Worm (Caenorhabditis elegans) whole organism, late embryonic: Measurements from ENCODE around the gene cdf-1.

Experiments used
- C08G9.2 ChIP-seq: sonication (generic microtip); optimal IDR thresholded peaks from 2 replicates; lab custom pipeline; 2016; ENCODE audit warnings: mild to moderate bottlenecking, missing genetic modification characterization, moderate library complexity, missing compliant biosample characterization
- K02D7.2 ChIP-seq: sonication (generic microtip); optimal IDR thresholded peaks from 2 replicates; lab custom pipeline; 2017; ENCODE audit warnings: mild to moderate bottlenecking, missing genetic modification characterization, missing compliant biosample characterization
- K09A11.1 ChIP-seq: sonication (generic microtip); optimal IDR thresholded peaks from 2 replicates; lab custom pipeline; 2017; ENCODE audit warnings: antibody characterized with exemption, mild to moderate bottlenecking, missing genetic modification characterization, missing compliant biosample characterization; ENCODE audit not compliant: insufficient read depth
- T23F11.4 ChIP-seq: fragments of 200-800 bp; sonication (Bioruptor generic); optimal IDR thresholded peaks from 2 replicates; lab custom pipeline; 2018; ENCODE audit warnings: mild to moderate bottlenecking, missing genetic modification characterization, missing compliant biosample characterization
- Y22D7AL.16 ChIP-seq: sonication (generic microtip); optimal IDR thresholded peaks from 2 replicates; lab custom pipeline; 2016; ENCODE audit warnings: missing genetic modification characterization, missing compliant biosample characterization
- ahr-1 ChIP-seq: sonication (generic microtip); optimal IDR thresholded peaks from 2 replicates; lab custom pipeline; 2016; ENCODE audit warnings: missing genetic modification characterization, missing compliant biosample characterization
- ceh-14 ChIP-seq: sonication (generic microtip); optimal IDR thresholded peaks from 2 replicates; lab custom pipeline; 2016; ENCODE audit warnings: missing genotype, missing genetic modification characterization, missing compliant biosample characterization
- ceh-18 ChIP-seq: sonication (generic microtip); optimal IDR thresholded peaks from 2 replicates; lab custom pipeline; 2016; ENCODE audit warnings: missing genetic modification characterization, missing compliant biosample characterization
- ceh-19 ChIP-seq: fragments of 200-800 bp; sonication (Bioruptor generic); optimal IDR thresholded peaks from 2 replicates; lab custom pipeline; 2018; ENCODE audit warnings: mild to moderate bottlenecking, missing genetic modification characterization, missing compliant biosample characterization
- ceh-2 ChIP-seq: sonication (generic microtip); optimal IDR thresholded peaks from 2 replicates; lab custom pipeline; 2016; ENCODE audit warnings: missing genotype, missing genetic modification characterization, missing compliant biosample characterization
- ceh-22 ChIP-seq: sonication (generic microtip); optimal IDR thresholded peaks from 2 replicates; lab custom pipeline; 2017; ENCODE audit warnings: missing biosample characterization, missing genetic modification characterization
- ceh-48 ChIP-seq: sonication (generic microtip); optimal IDR thresholded peaks from 2 replicates; lab custom pipeline; 2016; ENCODE audit warnings: missing genetic modification characterization, inconsistent platforms, missing compliant biosample characterization
- ceh-6 ChIP-seq: fragments of 200-800 bp; sonication (Bioruptor generic); optimal IDR thresholded peaks from 2 replicates; lab custom pipeline; 2018; ENCODE audit warnings: mild to moderate bottlenecking, missing genetic modification characterization, missing compliant biosample characterization
- ceh-9 ChIP-seq: sonication (generic microtip); optimal IDR thresholded peaks from 2 replicates; lab custom pipeline; 2016; ENCODE audit warnings: mild to moderate bottlenecking, missing genetic modification characterization, inconsistent platforms, missing compliant biosample characterization
- elt-2 ChIP-seq: sonication (generic microtip); optimal IDR thresholded peaks from 2 replicates; lab custom pipeline; 2016; ENCODE audit warnings: missing genetic modification reagents, missing genetic modification characterization, missing compliant biosample characterization
- fax-1 ChIP-seq: sonication (generic microtip); optimal IDR thresholded peaks from 2 replicates; lab custom pipeline; 2016; ENCODE audit warnings: missing genotype, missing genetic modification characterization, missing compliant biosample characterization
- fkh-6 ChIP-seq: sonication (generic microtip); optimal IDR thresholded peaks from 2 replicates; lab custom pipeline; 2016; ENCODE audit warnings: missing genetic modification characterization, missing compliant biosample characterization
- hlh-13 ChIP-seq: fragments of 200-800 bp; sonication (Bioruptor generic); optimal IDR thresholded peaks from 2 replicates; lab custom pipeline; 2018; ENCODE audit warnings: mild to moderate bottlenecking, missing genetic modification characterization, missing compliant biosample characterization
- hlh-30 ChIP-seq: sonication (generic microtip); optimal IDR thresholded peaks from 2 replicates; lab custom pipeline; 2017; ENCODE audit warnings: antibody characterized with exemption, missing genetic modification characterization, missing compliant biosample characterization; ENCODE audit not compliant: insufficient read depth
- hlh-8 ChIP-seq: sonication (generic microtip); optimal IDR thresholded peaks from 2 replicates; lab custom pipeline; 2016; ENCODE audit warnings: missing genotype, missing genetic modification characterization, missing compliant biosample characterization
- nfya-1 ChIP-seq: sonication (generic microtip); optimal IDR thresholded peaks from 2 replicates; lab custom pipeline; 2017; ENCODE audit warnings: missing genetic modification characterization, mild to moderate bottlenecking, missing compliant biosample characterization, antibody characterized with exemption, moderate library complexity
- nhr-232 ChIP-seq: sonication (generic microtip); optimal IDR thresholded peaks from 2 replicates; lab custom pipeline; 2016; ENCODE audit warnings: missing genetic modification characterization, missing compliant biosample characterization
- pag-3 ChIP-seq: sonication (generic microtip); optimal IDR thresholded peaks from 2 replicates; lab custom pipeline; 2016; ENCODE audit warnings: missing compliant biosample characterization, missing genetic modification characterization, borderline replicate concordance
- pax-1 ChIP-seq: fragments of 150-350 bp; optimal IDR thresholded peaks from 2 replicates; lab custom pipeline; 2014; ENCODE audit warnings: missing biosample characterization, missing genetic modification characterization
- pha-2 ChIP-seq: sonication (generic microtip); optimal IDR thresholded peaks from 2 replicates; lab custom pipeline; 2017; ENCODE audit warnings: mild to moderate bottlenecking, missing genetic modification characterization, missing compliant biosample characterization
- pha-4 ChIP-seq: fragments of 150-350 bp; optimal IDR thresholded peaks from 2 replicates; lab custom pipeline; 2018; ENCODE audit warnings: missing biosample characterization, missing genetic modification reagents, missing genetic modification characterization
- pros-1 ChIP-seq: fragments of 150-350 bp; optimal IDR thresholded peaks from 2 replicates; lab custom pipeline; 2014; ENCODE audit warnings: missing biosample characterization, missing genetic modification reagents, missing genetic modification characterization
- ref-2 ChIP-seq: sonication (generic microtip); optimal IDR thresholded peaks from 2 replicates; lab custom pipeline; 2016; ENCODE audit warnings: missing genetic modification characterization, missing compliant biosample characterization
- sdc-2 ChIP-seq: sonication (generic microtip); optimal IDR thresholded peaks from 2 replicates; lab custom pipeline; 2016; ENCODE audit warnings: missing genotype, missing genetic modification characterization, missing compliant biosample characterization
- syd-9 ChIP-seq: sonication (generic microtip); optimal IDR thresholded peaks from 2 replicates; lab custom pipeline; 2016; ENCODE audit warnings: mild to moderate bottlenecking, missing genetic modification characterization, moderate library complexity, missing compliant biosample characterization
- tbx-2 ChIP-seq: sonication (generic microtip); optimal IDR thresholded peaks from 2 replicates; lab custom pipeline; 2016; ENCODE audit warnings: missing genetic modification characterization, missing compliant biosample characterization
- unc-3 ChIP-seq, 2 experiments: fragments of 200-800 bp in 1 of 2; sonication (Bioruptor generic) in 1 of 2; sonication (generic microtip) in 1 of 2; conservative IDR thresholded peaks in 1 of 2; optimal IDR thresholded peaks in 1 of 2; 2 replicates each; pipeline versions ENCODE4 v1.3.6 to Lab custom; 2016 to 2022; ENCODE audit warnings: missing compliant biosample characterization in 2 of 2, missing genetic modification characterization in 2 of 2, missing genetic modification reagents in 1 of 2
- unc-86 ChIP-seq: sonication (generic microtip); optimal IDR thresholded peaks from 2 replicates; lab custom pipeline; 2016; ENCODE audit warnings: missing genetic modification characterization, missing compliant biosample characterization

The cdf-1 gene

ce11 chrX:6476540-6476939 is 28.4 kb downstream of the cdf-1 start, which contains the start of gene C15B12.1:
TSS of gene C15B12.1 (plus strand) at chrX:6476810.
- TF ChIP-seq elt-2: peak; percentile 59
- no peak for TF ChIP-seq ceh-2 (tag; lab: Kevin White, UChicago)
- TF ChIP-seq unc-3 (GFP tag; conservative IDR thresholded peaks at IDR 0.05; lab: Robert Waterston, UW): no peak
- no peak for TF ChIP-seq unc-3 (tag; optimal IDR thresholded peaks at IDR 0.05; lab: Kevin White, UChicago)
- TF ChIP-seq nfya-1 (tag; lab: Kevin White, UChicago): no peak

- TF ChIP-seq hlh-8 (tag; lab: Kevin White, UChicago): no peak
- TF ChIP-seq elt-2: peak; percentile 54
These were observed 31.1 kb downstream of the cdf-1 start, which contains the start of the genes C15B12.4 and C15B12.8 for ce11 chrX:6473698-6474314. TSS of gene C15B12.4 (minus strand) at chrX:6473748. TSS of gene C15B12.8 (plus strand) at chrX:6474264.

- TF ChIP-seq hlh-13 (GFP tag; lab: Kevin White, UChicago): no peak
- no peak for TF ChIP-seq C08G9.2 (tag; lab: Kevin White, UChicago)
- no peak for TF ChIP-seq K09A11.1 (tag; lab: Kevin White, UChicago)
- no peak for TF ChIP-seq tbx-2 (tag; lab: Kevin White, UChicago)
- TF ChIP-seq nhr-232: no peak
- no peak for TF ChIP-seq ceh-22 (tag; lab: Kevin White, UChicago)
- TF ChIP-seq pros-1 (tag; lab: Kevin White, UChicago): no peak
- TF ChIP-seq pha-4 (tag; lab: Kevin White, UChicago): no peak
- TF ChIP-seq, all 69 proteins: peak for 0
These were observed 36.4 kb downstream of the cdf-1 start, which contains the start of gene C15B12.9 for ce11 chrX:6468499-6468898. TSS of gene C15B12.9 (plus strand) at chrX:6468799.

ce11 chrX:6467462-6467861 is 37.5 kb downstream of the cdf-1 start, which contains the start of gene C15B12.3:
TSS of gene C15B12.3 (minus strand) at chrX:6467562.
- no peak for TF ChIP-seq syd-9 (tag; lab: Kevin White, UChicago)
- no peak for TF ChIP-seq pha-2
- TF ChIP-seq pax-1 (tag; lab: Kevin White, UChicago): no peak
- no peak for TF ChIP-seq K02D7.2 (tag; lab: Kevin White, UChicago)
- no peak for TF ChIP-seq K09A11.1 (tag; lab: Kevin White, UChicago)
- TF ChIP-seq elt-2: no peak
- no peak for TF ChIP-seq Y22D7AL.16
- no peak for TF ChIP-seq T23F11.4
- no peak for TF ChIP-seq hlh-30
- no peak for TF ChIP-seq sdc-2 (tag; lab: Kevin White, UChicago)
- TF ChIP-seq pha-4 (tag; lab: Kevin White, UChicago): no peak
- TF ChIP-seq pag-3 (tag; lab: Kevin White, UChicago): no peak
- TF ChIP-seq ceh-18 (tag; lab: Kevin White, UChicago): no peak
- no peak for TF ChIP-seq ceh-6 (GFP tag; lab: Kevin White, UChicago)
- no peak for TF ChIP-seq unc-86 (tag; lab: Kevin White, UChicago)

- TF ChIP-seq ceh-9 (tag; lab: Kevin White, UChicago) (no peak), syd-9 (tag; lab: Kevin White, UChicago) (no peak), fax-1 (no peak), ceh-19 (GFP tag; lab: Kevin White, UChicago) (no peak), ref-2 (tag; lab: Kevin White, UChicago) (no peak), C08G9.2 (tag; lab: Kevin White, UChicago) (no peak), fkh-6 (no peak), elt-2 (no peak), unc-3 (GFP tag; conservative IDR thresholded peaks at IDR 0.05; lab: Robert Waterston, UW) (no peak), unc-3 (tag; optimal IDR thresholded peaks at IDR 0.05; lab: Kevin White, UChicago) (no peak), sdc-2 (tag; lab: Kevin White, UChicago) (no peak), ceh-48 (tag; lab: Kevin White, UChicago) (no peak), K09A11.1 (tag; lab: Kevin White, UChicago) (no peak), ahr-1 (tag; lab: Kevin White, UChicago) (no peak), ceh-14 (no peak)
These were observed 41.9 kb downstream of the cdf-1 start, which contains the start of gene C15B12.2 for ce11 chrX:6462995-6463462. TSS of gene C15B12.2 (plus strand) at chrX:6463412.
